Fruit fly (Drosophila melanogaster): ENCODE results near the gene emc.
A peak's percentile ranks its signal among the peaks of the same experiment; 100 is the strongest.

The emc gene

DNA sequence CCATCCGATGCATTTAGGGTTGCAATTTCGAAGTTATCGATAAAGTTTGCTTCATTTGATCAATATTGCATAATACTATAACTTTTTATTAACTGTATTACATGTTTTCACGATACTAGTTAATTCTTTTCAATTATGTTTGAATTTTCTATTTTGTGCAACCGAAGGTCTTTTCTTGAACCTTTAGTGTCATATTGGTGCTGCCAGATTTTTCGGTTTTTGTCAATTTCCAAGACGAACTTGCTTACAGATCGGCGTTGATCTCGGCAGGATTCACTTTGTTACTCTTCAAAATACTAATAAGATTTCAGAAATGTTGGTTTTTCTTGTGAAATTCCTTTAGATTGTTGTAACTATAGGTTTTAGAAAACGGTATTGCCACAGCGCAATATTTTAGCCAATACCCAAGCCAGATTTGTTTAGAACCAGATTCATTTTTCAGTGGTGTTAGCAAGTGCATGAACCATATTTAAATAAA lies 38.8 kb upstream of the emc start, which contains the start of gene CkIIalpha-i3 (continued):
- no peak for TF ChIP-seq HLH4C (GFP tag; IDR thresholded peaks at IDR 0.05; ENCODE audit: partially characterized antibody)
- no peak for TF ChIP-seq mld (GFP tag; IDR thresholded peaks at IDR 0.05; ENCODE audit: partially characterized antibody)
- no peak for TF ChIP-seq hkb (optimal IDR thresholded peaks at IDR 0.05)
- TF ChIP-seq hkb (GFP tag; IDR thresholded peaks at IDR 0.05), result no peak
- TF ChIP-seq CG2712 (tag; optimal IDR thresholded peaks at IDR 0.05), result peak; percentile 36
- TF ChIP-seq CG4404 (GFP tag; IDR thresholded peaks at IDR 0.05), result no peak
- no peak for TF ChIP-seq CG17912 (GFP tag; optimal IDR thresholded peaks at IDR 0.05)
- no peak for TF ChIP-seq CG43689 (GFP tag; IDR thresholded peaks at IDR 0.05)
- TF ChIP-seq CG9215 (GFP tag; IDR thresholded peaks at IDR 0.05), result no peak
- TF ChIP-seq caup (GFP tag; optimal IDR thresholded peaks at IDR 0.05; ENCODE audit: severe bottlenecking), result no peak
- no peak for TF ChIP-seq dati (GFP tag; IDR thresholded peaks at IDR 0.05)
- TF ChIP-seq sqz (GFP tag; optimal IDR thresholded peaks at IDR 0.05), result no peak
- no peak for TF ChIP-seq CG3995 (GFP tag; optimal IDR thresholded peaks at IDR 0.05)
- peak; percentile 37 for TF ChIP-seq Sin3A (optimal IDR thresholded peaks at IDR 0.05)
- TF ChIP-seq ewg (GFP tag; optimal IDR thresholded peaks at IDR 0.05), result no peak
- TF ChIP-seq Asciz (GFP tag; optimal IDR thresholded peaks at IDR 0.05), result no peak
- TF ChIP-seq MESR4 (GFP tag; optimal IDR thresholded peaks at IDR 0.05), result no peak
- TF ChIP-seq CG17328 (GFP tag; IDR thresholded peaks at IDR 0.05), result no peak
- TF ChIP-seq Hsf (GFP tag; optimal IDR thresholded peaks at IDR 0.05), result no peak
- TF ChIP-seq Ssrp (tag; optimal IDR thresholded peaks at IDR 0.05), result no peak
- TF ChIP-seq Gsc (GFP tag; IDR thresholded peaks at IDR 0.05), result no peak
- TF ChIP-seq ind (GFP tag; optimal IDR thresholded peaks at IDR 0.05), result no peak
- no peak for TF ChIP-seq CG12769 (tag; optimal IDR thresholded peaks at IDR 0.05)
- TF ChIP-seq Opbp (GFP tag; IDR thresholded peaks at IDR 0.05; ENCODE audit: partially characterized antibody), result no peak
- peak; percentile 76 for TF ChIP-seq CTCF (GFP tag; optimal IDR thresholded peaks at IDR 0.05)
- TF ChIP-seq ci (GFP tag; IDR thresholded peaks at IDR 0.05), result no peak
- TF ChIP-seq CoRest (tag; optimal IDR thresholded peaks at IDR 0.05), result peak; percentile 30
- TF ChIP-seq NK7.1 (GFP tag; optimal IDR thresholded peaks at IDR 0.05), result no peak
- no peak for TF ChIP-seq Dip3 (GFP tag; optimal IDR thresholded peaks at IDR 0.05)
- TF ChIP-seq Lim3 (GFP tag; IDR thresholded peaks at IDR 0.05), result no peak
- TF ChIP-seq Lpt (GFP tag; optimal IDR thresholded peaks at IDR 0.05), result no peak
- no peak for TF ChIP-seq CG30020 (tag; optimal IDR thresholded peaks at IDR 0.05)
- TF ChIP-seq CG31365 (tag; optimal IDR thresholded peaks at IDR 0.05), result no peak
- TF ChIP-seq CG2116 (GFP tag; optimal IDR thresholded peaks at IDR 0.05), result peak; percentile 97
- no peak for TF ChIP-seq grn (GFP tag; optimal IDR thresholded peaks at IDR 0.05)
- TF ChIP-seq CG3065 (GFP tag; optimal IDR thresholded peaks at IDR 0.05), result no peak
- no peak for TF ChIP-seq CG12299 (tag; optimal IDR thresholded peaks at IDR 0.05)
- no peak for TF ChIP-seq NC2β (GFP tag; optimal IDR thresholded peaks at IDR 0.05)
- no peak for TF ChIP-seq Nf-YB (GFP tag; optimal IDR thresholded peaks at IDR 0.05)
- TF ChIP-seq lilli (GFP tag; optimal IDR thresholded peaks at IDR 0.05), result peak; percentile 5
- TF ChIP-seq Oaz (GFP tag; IDR thresholded peaks at IDR 0.05), result no peak
- TF ChIP-seq sim (GFP tag; IDR thresholded peaks at IDR 0.05), result no peak
- no peak for TF ChIP-seq jigr1 (GFP tag; IDR thresholded peaks at IDR 0.05)
- no peak for TF ChIP-seq maf-S (GFP tag; optimal IDR thresholded peaks at IDR 0.05)
- no peak for TF ChIP-seq ems (GFP tag; optimal IDR thresholded peaks at IDR 0.05)
- TF ChIP-seq kah (GFP tag; optimal IDR thresholded peaks at IDR 0.05), result no peak
- no peak for TF ChIP-seq repo (GFP tag; optimal IDR thresholded peaks at IDR 0.05)
- TF ChIP-seq Ptx1 (GFP tag; IDR thresholded peaks at IDR 0.05), result no peak
- no peak for TF ChIP-seq CG3838 (GFP tag; optimal IDR thresholded peaks at IDR 0.05)
- no peak for TF ChIP-seq CG17568 (GFP tag; optimal IDR thresholded peaks at IDR 0.05)
- no peak for TF ChIP-seq Spps (tag; optimal IDR thresholded peaks at IDR 0.05)
- TF ChIP-seq ato (GFP tag; IDR thresholded peaks at IDR 0.05; ENCODE audit: partially characterized antibody), result no peak
- no peak for TF ChIP-seq Stat92E (GFP tag; optimal IDR thresholded peaks at IDR 0.05)
